Worm (Caenorhabditis elegans) whole organism, mixed stage, embryonic: ENCODE results near the gene C07A9.9.

Source experiments
- elt-3 ChIP-seq: fragments of 150-350 bp; optimal IDR thresholded peaks from 2 replicates; lab custom pipeline; 2014; ENCODE audit warnings: missing biosample characterization, missing genetic modification characterization
- nhr-76 ChIP-seq: sonication (generic microtip); optimal IDR thresholded peaks from 2 replicates; lab custom pipeline; 2017; ENCODE audit warnings: missing biosample characterization, missing genetic modification characterization
- pha-4 ChIP-seq: fragments of 150-350 bp; optimal IDR thresholded peaks from 2 replicates; lab custom pipeline; 2018; ENCODE audit warnings: missing biosample characterization, missing genetic modification reagents, missing genetic modification characterization
- snpc-4 ChIP-seq: fragments of 150-350 bp; optimal IDR thresholded peaks from 2 replicates; lab custom pipeline; 2014; ENCODE audit warnings: missing biosample characterization, missing genetic modification characterization
- tbx-8 ChIP-seq: fragments of 200-800 bp; sonication (Bioruptor generic); optimal IDR thresholded peaks from 2 replicates; lab custom pipeline; 2018; ENCODE audit warnings: mild to moderate bottlenecking, missing genetic modification characterization, moderate library complexity, missing compliant biosample characterization
- unc-62 ChIP-seq: fragments of 150-350 bp; optimal IDR thresholded peaks from 2 replicates; lab custom pipeline; 2014; ENCODE audit warnings: missing biosample characterization, missing genetic modification reagents, missing genetic modification characterization

DNA sequence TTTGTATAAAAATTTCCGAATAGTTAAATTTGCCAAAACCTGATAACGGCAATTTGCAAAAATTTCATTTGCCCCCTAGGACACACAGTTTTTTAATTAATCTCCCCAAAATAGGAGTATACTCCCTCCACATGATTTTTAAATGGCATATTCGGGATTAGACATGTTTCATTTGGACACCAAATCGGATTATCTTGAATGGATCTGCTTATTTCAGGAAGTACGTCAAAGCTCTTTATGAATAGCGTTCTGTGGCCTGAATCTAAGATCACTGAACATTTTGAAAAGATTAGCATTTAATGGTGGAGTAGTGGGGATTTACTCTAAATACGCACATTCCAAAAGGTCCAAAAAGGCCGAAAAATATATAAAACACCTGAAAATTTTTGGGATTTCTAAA, 8.9 kb downstream of the C07A9.9 start:
- TF ChIP-seq elt-3 (no peak), nhr-76 (tag; lab: Kevin White, UChicago) (no peak), unc-62 (no peak), pha-4 (no peak), snpc-4 (tag; lab: Kevin White, UChicago) (no peak), tbx-8 (GFP tag; lab: Kevin White, UChicago) (no peak)
